Worm (Caenorhabditis elegans) whole organism, early embryonic: Measurements from ENCODE around the gene unc-9.

Experiments
- aly-1 ChIP-seq: sonication (generic microtip); optimal IDR thresholded peaks from 2 replicates; lab custom pipeline; 2016; ENCODE audit warnings: missing genetic modification characterization, missing compliant biosample characterization
- ama-1 ChIP-seq: fragments of 150-350 bp; optimal IDR thresholded peaks from 2 replicates; lab custom pipeline; 2014
- ceh-13 ChIP-seq: fragments of 200-800 bp; sonication (Bioruptor generic); optimal IDR thresholded peaks from 2 replicates; lab custom pipeline; 2018; ENCODE audit warnings: mild to moderate bottlenecking, missing genetic modification characterization, missing compliant biosample characterization
- ets-7 ChIP-seq: sonication (generic microtip); optimal IDR thresholded peaks from 2 replicates; lab custom pipeline; 2016; ENCODE audit warnings: missing genotype, missing genetic modification characterization, missing compliant biosample characterization
- flt-1 ChIP-seq: fragments of 200-800 bp; sonication (Bioruptor generic); IDR thresholded peaks from 2 replicates; pipeline ENCODE4 v1.3.6; 2022; ENCODE audit warnings: missing genetic modification characterization, missing compliant biosample characterization
- hnd-1 ChIP-seq: sonication (generic microtip); optimal IDR thresholded peaks from 2 replicates; lab custom pipeline; 2016; ENCODE audit warnings: missing genetic modification characterization, missing compliant biosample characterization
- scrt-1 ChIP-seq: fragments of 200-800 bp; sonication (Bioruptor generic); IDR thresholded peaks from 2 replicates; pipeline ENCODE4 v1.3.6; 2022; ENCODE audit warnings: missing genetic modification characterization, missing compliant biosample characterization
- tbx-11 ChIP-seq: fragments of 200-800 bp; sonication (Bioruptor generic); IDR thresholded peaks from 2 replicates; pipeline ENCODE4 v1.3.6; 2022; ENCODE audit warnings: missing genetic modification characterization, missing compliant biosample characterization

ce11 chrX:13159890-13160289 is 41.7 kb upstream of the unc-9 start:
- TF ChIP-seq ama-1 (lab: Kevin White, UChicago), result no peak
- no peak for TF ChIP-seq flt-1 (GFP tag; lab: Robert Waterston, UW)
- no peak for TF ChIP-seq scrt-1 (GFP tag; lab: Robert Waterston, UW)
- TF ChIP-seq ceh-13, result no peak
- TF ChIP-seq hnd-1 (tag; lab: Kevin White, UChicago), result no peak
- TF ChIP-seq tbx-11 (GFP tag; lab: Robert Waterston, UW), result no peak
- no peak for TF ChIP-seq ets-7 (tag; lab: Kevin White, UChicago)
- no peak for TF ChIP-seq aly-1 (tag; lab: Kevin White, UChicago)
